Worm (Caenorhabditis elegans) whole organism, L4/young adult: ENCODE results near the gene unc-49.

Source experiments
- W03F9.2 ChIP-seq: fragments of 150-350 bp; optimal IDR thresholded peaks from 2 replicates; lab custom pipeline; 2014; ENCODE audit warnings: missing biosample characterization, missing genetic modification characterization
- him-1 ChIP-seq: sonication (generic microtip); optimal IDR thresholded peaks from 2 replicates; lab custom pipeline; 2016; ENCODE audit warnings: missing genotype, missing genetic modification reagents, missing genetic modification characterization, missing compliant biosample characterization

- TF ChIP-seq him-1 (tag; lab: Kevin White, UChicago) (no peak), W03F9.2 (tag; lab: Kevin White, UChicago) (no peak)
Measured at ce11 chrIII:10575320-10575719, 54.8 kb downstream of the unc-49 start, which contains the start of gene Y45F3A.4.
